Worm (Caenorhabditis elegans): ENCODE results near the gene Y9C2UA.1.

DNA sequence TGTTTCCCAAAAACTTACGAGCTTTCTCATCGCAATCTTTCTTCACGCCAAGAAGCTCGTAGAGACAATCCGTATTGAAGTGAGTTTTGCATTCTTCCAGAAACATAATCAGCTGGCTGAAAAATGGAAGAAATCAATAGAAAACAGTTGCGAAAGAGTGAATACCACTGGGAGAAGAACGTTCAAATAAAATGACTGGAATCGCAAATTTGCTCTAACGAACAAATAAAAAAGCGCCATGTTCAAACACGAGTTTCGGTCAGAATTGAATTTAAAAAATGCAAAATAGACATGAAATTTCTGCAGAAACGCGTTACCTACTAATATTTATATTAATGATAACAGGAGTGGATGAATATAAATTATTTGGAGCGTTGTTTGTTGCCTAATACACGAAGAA is 31.0 kb upstream of the Y9C2UA.1 start, which contains the start of gene dnj-23:
- TF ChIP-seq nhr-237 (tag; optimal IDR thresholded peaks at IDR 0.05) (no peak), nhr-76 (tag; optimal IDR thresholded peaks at IDR 0.05) (no peak), rbr-2 (tag; optimal IDR thresholded peaks at IDR 0.05) (no peak), nhr-48 (tag; optimal IDR thresholded peaks at IDR 0.05) (no peak), ceh-82 (tag; optimal IDR thresholded peaks at IDR 0.05) (no peak), F37D6.2 (tag; optimal IDR thresholded peaks at IDR 0.05) (no peak), gei-8 (GFP tag; optimal IDR thresholded peaks at IDR 0.05) (no peak), ZK546.5 (tag; optimal IDR thresholded peaks at IDR 0.05) (no peak), mep-1 (tag; optimal IDR thresholded peaks at IDR 0.05) (no peak), pqm-1 (tag; optimal IDR thresholded peaks at IDR 0.05) (no peak), nhr-11 (tag; optimal IDR thresholded peaks at IDR 0.05) (no peak)
